Worm (Caenorhabditis elegans): ENCODE measurements around the gene srh-252.

The srh-252 gene

DNA sequence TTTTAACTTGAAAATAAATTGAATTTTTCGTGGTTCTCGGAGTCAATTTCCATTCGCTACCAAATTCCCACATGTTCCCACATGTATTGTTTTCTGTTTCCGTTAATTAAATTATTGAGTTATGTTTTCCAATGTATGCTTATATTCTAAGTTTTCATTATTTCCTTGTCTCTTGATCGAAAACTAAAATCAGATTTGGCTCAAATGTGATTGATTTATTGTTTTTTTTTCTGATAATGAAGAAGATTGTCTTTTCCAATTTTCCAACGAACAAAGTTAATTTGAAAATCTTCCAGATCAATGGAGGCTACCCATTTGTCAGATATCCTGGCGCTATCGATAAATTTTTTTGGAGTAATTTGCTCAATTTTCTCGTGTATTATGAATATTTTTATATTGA, 49.5 kb downstream of the srh-252 start, which contains the start of gene srbc-25:
Gene srbc-25 (plus strand): TSS at position 301 of the 400 bp plus-strand sequence.
- TF ChIP-seq ceh-39 (tag; optimal IDR thresholded peaks at IDR 0.05) (no peak), cnd-1 (tag; optimal IDR thresholded peaks at IDR 0.05) (no peak), unc-120 (tag; optimal IDR thresholded peaks at IDR 0.05; ENCODE audit: poor library complexity, severe bottlenecking) (no peak), nhr-28 (tag; optimal IDR thresholded peaks at IDR 0.05) (no peak), flh-1 (GFP tag; optimal IDR thresholded peaks at IDR 0.05) (no peak), ztf-11 (tag; optimal IDR thresholded peaks at IDR 0.05) (no peak), M03D4.4 (tag; optimal IDR thresholded peaks at IDR 0.05) (no peak), ces-1 (GFP tag; optimal IDR thresholded peaks at IDR 0.05) (no peak), lin-32 (GFP tag; optimal IDR thresholded peaks at IDR 0.05) (no peak), hlh-1 (tag; optimal IDR thresholded peaks at IDR 0.05) (no peak), mep-1 (tag; optimal IDR thresholded peaks at IDR 0.05) (no peak), bed-3 (GFP tag; optimal IDR thresholded peaks at IDR 0.05) (no peak), ceh-43 (GFP tag; optimal IDR thresholded peaks at IDR 0.05) (no peak), nhr-12 (tag; optimal IDR thresholded peaks at IDR 0.05) (no peak), ham-2 (GFP tag; optimal IDR thresholded peaks at IDR 0.05) (no peak), zip-8 (tag; optimal IDR thresholded peaks at IDR 0.05) (no peak), drap-1 (GFP tag; optimal IDR thresholded peaks at IDR 0.05) (no peak)
